Fruit fly (Drosophila melanogaster): ENCODE data around the gene CG8915.

CG8915 gene

dm6 chrX:17207865-17208486 is 36.8 kb downstream of the CG8915 start, which contains the start of gene CG32563:
Gene CG32563, plus strand, starts transcription at chrX:17208436.
- TF ChIP-seq Ets65A (GFP tag) (peak; percentile 2), CG6765 (GFP tag; optimal IDR thresholded peaks at IDR 0.05) (no peak), Xbp1 (GFP tag; optimal IDR thresholded peaks at IDR 0.05) (no peak), Camta (GFP tag; optimal IDR thresholded peaks at IDR 0.05) (no peak), Sin3A (optimal IDR thresholded peaks at IDR 0.05) (no peak), Hr78 (GFP tag; optimal IDR thresholded peaks at IDR 0.05) (no peak), fd64A (GFP tag; optimal IDR thresholded peaks at IDR 0.05) (no peak), CG11695 (GFP tag; IDR thresholded peaks at IDR 0.05) (no peak), seq (GFP tag; IDR thresholded peaks at IDR 0.05) (no peak), Nf-YB (GFP tag; optimal IDR thresholded peaks at IDR 0.05) (no peak), ro (GFP tag; IDR thresholded peaks at IDR 0.05) (no peak), Pdp1 (GFP tag; optimal IDR thresholded peaks at IDR 0.05) (peak in 1 of 2 experiments; percentile 64), CG13894 (tag; optimal IDR thresholded peaks at IDR 0.05) (peak; percentile 99)

dm6 chrX:17206046-17206445 is 38.8 kb downstream of the CG8915 start, which contains the start of gene CG32564:
Gene CG32564, plus strand, starts transcription at chrX:17206407.
- TF ChIP-seq HLH54F (GFP tag; optimal IDR thresholded peaks at IDR 0.05) (no peak), dimm (GFP tag; IDR thresholded peaks at IDR 0.05) (no peak), CG10543 (GFP tag; optimal IDR thresholded peaks at IDR 0.05) (peak; percentile 29), CG13894 (tag; optimal IDR thresholded peaks at IDR 0.05) (peak; percentile 94)

- peak; percentile 54 for TF ChIP-seq sd (tag; optimal IDR thresholded peaks at IDR 0.05)
- peak; percentile 98 for TF ChIP-seq CG13894 (tag; optimal IDR thresholded peaks at IDR 0.05)
- TF ChIP-seq oc (tag; optimal IDR thresholded peaks at IDR 0.05) = no peak
- peak; percentile 60 for TF ChIP-seq CG12769 (tag; optimal IDR thresholded peaks at IDR 0.05)
- no peak for TF ChIP-seq Optix (GFP tag; IDR thresholded peaks at IDR 0.05)
- TF ChIP-seq CG10431 (GFP tag; optimal IDR thresholded peaks at IDR 0.05) = no peak
Observed at dm6 chrX:17205028-17205427, 39.8 kb downstream of the CG8915 start.

dm6 chrX:17202498-17203162 is 42.2 kb downstream of the CG8915 start, which contains the start of the genes TTLL1A and CG5070:
Gene TTLL1A, minus strand, starts transcription at chrX:17202598.
Gene CG5070, plus strand, starts transcription at chrX:17203112.
- TF ChIP-seq ham (GFP tag; IDR thresholded peaks at IDR 0.05) = no peak
- TF ChIP-seq CG4424 (GFP tag; optimal IDR thresholded peaks at IDR 0.05) = no peak
- TF ChIP-seq sens (GFP tag) = no peak
- TF ChIP-seq CG17361 (GFP tag; IDR thresholded peaks at IDR 0.05) = no peak
- no peak for TF ChIP-seq CG4282 (GFP tag; optimal IDR thresholded peaks at IDR 0.05)
- no peak for TF ChIP-seq CG43689 (GFP tag; IDR thresholded peaks at IDR 0.05)
- no peak for TF ChIP-seq Myb (GFP tag; optimal IDR thresholded peaks at IDR 0.05)
- no peak for TF ChIP-seq en (GFP tag; optimal IDR thresholded peaks at IDR 0.05)
- no peak for TF ChIP-seq bab2 (GFP tag; optimal IDR thresholded peaks at IDR 0.05)
- TF ChIP-seq CG17612 (GFP tag; IDR thresholded peaks at IDR 0.05) = no peak
- TF ChIP-seq HmgD (GFP tag; optimal IDR thresholded peaks at IDR 0.05) = no peak
- no peak for TF ChIP-seq E2f1 (GFP tag; IDR thresholded peaks at IDR 0.05)
- TF ChIP-seq CG3407 (GFP tag; optimal IDR thresholded peaks at IDR 0.05) = no peak
